Worm (Caenorhabditis elegans): ENCODE data around the gene set-20.

set-20 gene

ce11 chrX:5686065-5686464, at the start of gene set-20:
Gene set-20 (minus strand): TSS chrX:5686158.
- no peak for TF ChIP-seq ceh-36 (tag; optimal IDR thresholded peaks at IDR 0.05)
- no peak for TF ChIP-seq tbx-11 (GFP tag; IDR thresholded peaks at IDR 0.05)
- TF ChIP-seq ceh-13 (GFP tag; optimal IDR thresholded peaks at IDR 0.05) = no peak
- TF ChIP-seq hmbx-1 (tag; optimal IDR thresholded peaks at IDR 0.05) = no peak
- TF ChIP-seq sea-1 (GFP tag; conservative IDR thresholded peaks at IDR 0.05) = peak; percentile 63; the same call in 1 of the 2 replicates
- peak; percentile 7 for TF ChIP-seq aly-1 (tag; optimal IDR thresholded peaks at IDR 0.05)
- TF ChIP-seq hnd-1 (tag; optimal IDR thresholded peaks at IDR 0.05) = no peak
- TF ChIP-seq hmg-4 (GFP tag; optimal IDR thresholded peaks at IDR 0.05) = peak; percentile 93
- TF ChIP-seq scrt-1 (GFP tag; IDR thresholded peaks at IDR 0.05) = no peak
- TF ChIP-seq ets-7 (tag; optimal IDR thresholded peaks at IDR 0.05) = no peak
- TF ChIP-seq tbx-37 (GFP tag; conservative IDR thresholded peaks at IDR 0.05) = no peak
- TF ChIP-seq ama-1 (optimal IDR thresholded peaks at IDR 0.05) = no peak
- no peak for TF ChIP-seq tra-4 (tag; optimal IDR thresholded peaks at IDR 0.05)
- TF ChIP-seq pes-1 (GFP tag; IDR thresholded peaks at IDR 0.05) = no peak
- TF ChIP-seq B0310.2 (tag; optimal IDR thresholded peaks at IDR 0.05) = no peak
- peak; percentile 91 for TF ChIP-seq F13C5.2 (tag; optimal IDR thresholded peaks at IDR 0.05)
- no peak for TF ChIP-seq flt-1 (GFP tag; IDR thresholded peaks at IDR 0.05)

ce11 chrX:5733728-5734252, 47.8 kb upstream of the set-20 start, which contains the start of gene rgs-6:
Gene rgs-6 (minus strand): TSS chrX:5733778.
- no peak for TF ChIP-seq B0310.2 (tag; optimal IDR thresholded peaks at IDR 0.05)
- TF ChIP-seq tra-4 (tag; optimal IDR thresholded peaks at IDR 0.05) = no peak
- no peak for TF ChIP-seq ceh-13 (GFP tag; optimal IDR thresholded peaks at IDR 0.05)
- no peak for TF ChIP-seq tbx-11 (GFP tag; IDR thresholded peaks at IDR 0.05)
- no peak for TF ChIP-seq hmbx-1 (tag; optimal IDR thresholded peaks at IDR 0.05)
- no peak for TF ChIP-seq tbx-37 (GFP tag; conservative IDR thresholded peaks at IDR 0.05)
- no peak for TF ChIP-seq F13C5.2 (tag; optimal IDR thresholded peaks at IDR 0.05)
- TF ChIP-seq hnd-1 (tag; optimal IDR thresholded peaks at IDR 0.05) = no peak

ce11 chrX:5728956-5729467, 43.1 kb upstream of the set-20 start:
- TF ChIP-seq ama-1 (optimal IDR thresholded peaks at IDR 0.05) (no peak), F13C5.2 (tag; optimal IDR thresholded peaks at IDR 0.05) (peak; percentile 31), hmg-4 (GFP tag; optimal IDR thresholded peaks at IDR 0.05) (no peak), tbx-37 (GFP tag; conservative IDR thresholded peaks at IDR 0.05) (no peak)

ce11 chrX:5726160-5726559, 40.2 kb upstream of the set-20 start:
- TF ChIP-seq tbx-37 (GFP tag; conservative IDR thresholded peaks at IDR 0.05) = no peak
- no peak for TF ChIP-seq sea-1 (GFP tag; conservative IDR thresholded peaks at IDR 0.05)
- no peak for TF ChIP-seq hmbx-1 (tag; optimal IDR thresholded peaks at IDR 0.05)
- TF ChIP-seq tbx-11 (GFP tag; IDR thresholded peaks at IDR 0.05) = no peak
- no peak for TF ChIP-seq aly-1 (tag; optimal IDR thresholded peaks at IDR 0.05)
- no peak for TF ChIP-seq F13C5.2 (tag; optimal IDR thresholded peaks at IDR 0.05)
- TF ChIP-seq tra-4 (tag; optimal IDR thresholded peaks at IDR 0.05) = no peak
- no peak for TF ChIP-seq flt-1 (GFP tag; IDR thresholded peaks at IDR 0.05)
- TF ChIP-seq B0310.2 (tag; optimal IDR thresholded peaks at IDR 0.05) = no peak
- TF ChIP-seq pes-1 (GFP tag; IDR thresholded peaks at IDR 0.05) = no peak
- no peak for TF ChIP-seq ceh-13 (GFP tag; optimal IDR thresholded peaks at IDR 0.05)
- no peak for TF ChIP-seq scrt-1 (GFP tag; IDR thresholded peaks at IDR 0.05)
- no peak for TF ChIP-seq ets-7 (tag; optimal IDR thresholded peaks at IDR 0.05)
- no peak for TF ChIP-seq hnd-1 (tag; optimal IDR thresholded peaks at IDR 0.05)
- TF ChIP-seq hmg-4 (GFP tag; optimal IDR thresholded peaks at IDR 0.05) = no peak
- TF ChIP-seq ceh-36 (tag; optimal IDR thresholded peaks at IDR 0.05) = no peak

- TF ChIP-seq aly-1 (tag; optimal IDR thresholded peaks at IDR 0.05) (no peak), F13C5.2 (tag; optimal IDR thresholded peaks at IDR 0.05) (no peak), tbx-11 (GFP tag; IDR thresholded peaks at IDR 0.05) (no peak), ceh-13 (GFP tag; optimal IDR thresholded peaks at IDR 0.05) (no peak), ets-7 (tag; optimal IDR thresholded peaks at IDR 0.05) (no peak), pes-1 (GFP tag; IDR thresholded peaks at IDR 0.05) (no peak), hmbx-1 (tag; optimal IDR thresholded peaks at IDR 0.05) (no peak), ama-1 (optimal IDR thresholded peaks at IDR 0.05) (no peak), hmg-4 (GFP tag; optimal IDR thresholded peaks at IDR 0.05) (no peak), ceh-36 (tag; optimal IDR thresholded peaks at IDR 0.05) (no peak), tbx-37 (GFP tag; conservative IDR thresholded peaks at IDR 0.05) (no peak), B0310.2 (tag; optimal IDR thresholded peaks at IDR 0.05) (no peak), flt-1 (GFP tag; IDR thresholded peaks at IDR 0.05) (no peak), sea-1 (GFP tag; conservative IDR thresholded peaks at IDR 0.05) (no peak), tra-4 (tag; optimal IDR thresholded peaks at IDR 0.05) (no peak), hnd-1 (tag; optimal IDR thresholded peaks at IDR 0.05) (no peak), scrt-1 (GFP tag; IDR thresholded peaks at IDR 0.05) (no peak)
Measured at ce11 chrX:5724544-5724943, 38.6 kb upstream of the set-20 start.

DNA sequence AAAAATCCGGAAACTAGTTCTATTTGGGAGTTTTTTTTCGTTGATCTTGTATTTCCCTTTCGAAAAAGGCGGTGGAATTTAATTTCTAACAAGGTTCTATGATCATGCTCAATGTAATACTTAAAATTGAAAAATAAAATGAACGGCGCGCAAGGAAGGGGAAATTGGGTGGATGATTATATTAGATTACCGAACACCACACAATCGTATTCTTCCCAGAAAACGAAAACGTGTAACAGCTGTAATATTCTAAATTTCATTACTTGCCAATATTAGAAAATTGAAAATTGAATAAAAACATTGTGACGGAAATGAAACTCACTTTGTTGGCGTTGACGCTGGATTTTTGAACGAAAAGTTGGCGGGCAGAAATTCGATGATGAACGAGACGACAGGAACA, 37.8 kb upstream of the set-20 start:
- TF ChIP-seq F13C5.2 (tag; optimal IDR thresholded peaks at IDR 0.05) = no peak
- TF ChIP-seq aly-1 (tag; optimal IDR thresholded peaks at IDR 0.05) = no peak
- TF ChIP-seq hmg-4 (GFP tag; optimal IDR thresholded peaks at IDR 0.05) = no peak
- TF ChIP-seq hmbx-1 (tag; optimal IDR thresholded peaks at IDR 0.05) = no peak
- TF ChIP-seq sea-1 (GFP tag; conservative IDR thresholded peaks at IDR 0.05) = no peak
- TF ChIP-seq ceh-36 (tag; optimal IDR thresholded peaks at IDR 0.05) = no peak
- no peak for TF ChIP-seq pes-1 (GFP tag; IDR thresholded peaks at IDR 0.05)
- TF ChIP-seq B0310.2 (tag; optimal IDR thresholded peaks at IDR 0.05) = no peak
- TF ChIP-seq ceh-13 (GFP tag; optimal IDR thresholded peaks at IDR 0.05) = no peak
- TF ChIP-seq tbx-37 (GFP tag; conservative IDR thresholded peaks at IDR 0.05) = no peak
- no peak for TF ChIP-seq hnd-1 (tag; optimal IDR thresholded peaks at IDR 0.05)
- TF ChIP-seq tra-4 (tag; optimal IDR thresholded peaks at IDR 0.05) = no peak
- TF ChIP-seq flt-1 (GFP tag; IDR thresholded peaks at IDR 0.05) = no peak
- no peak for TF ChIP-seq ets-7 (tag; optimal IDR thresholded peaks at IDR 0.05)
- TF ChIP-seq ama-1 (optimal IDR thresholded peaks at IDR 0.05) = no peak
- TF ChIP-seq scrt-1 (GFP tag; IDR thresholded peaks at IDR 0.05) = no peak

- TF ChIP-seq pes-1 (GFP tag; IDR thresholded peaks at IDR 0.05) = no peak
- no peak for TF ChIP-seq B0310.2 (tag; optimal IDR thresholded peaks at IDR 0.05)
- TF ChIP-seq sea-1 (GFP tag; conservative IDR thresholded peaks at IDR 0.05) = no peak
- no peak for TF ChIP-seq aly-1 (tag; optimal IDR thresholded peaks at IDR 0.05)
- no peak for TF ChIP-seq scrt-1 (GFP tag; IDR thresholded peaks at IDR 0.05)
- no peak for TF ChIP-seq tbx-37 (GFP tag; conservative IDR thresholded peaks at IDR 0.05)
- no peak for TF ChIP-seq ceh-13 (GFP tag; optimal IDR thresholded peaks at IDR 0.05)
- no peak for TF ChIP-seq tra-4 (tag; optimal IDR thresholded peaks at IDR 0.05)
- no peak for TF ChIP-seq ceh-36 (tag; optimal IDR thresholded peaks at IDR 0.05)
- no peak for TF ChIP-seq F13C5.2 (tag; optimal IDR thresholded peaks at IDR 0.05)
- TF ChIP-seq flt-1 (GFP tag; IDR thresholded peaks at IDR 0.05) = no peak
- no peak for TF ChIP-seq tbx-11 (GFP tag; IDR thresholded peaks at IDR 0.05)
- no peak for TF ChIP-seq hmg-4 (GFP tag; optimal IDR thresholded peaks at IDR 0.05)
- no peak for TF ChIP-seq hnd-1 (tag; optimal IDR thresholded peaks at IDR 0.05)
- TF ChIP-seq ets-7 (tag; optimal IDR thresholded peaks at IDR 0.05) = no peak
- TF ChIP-seq hmbx-1 (tag; optimal IDR thresholded peaks at IDR 0.05) = no peak
- no peak for TF ChIP-seq ama-1 (optimal IDR thresholded peaks at IDR 0.05)
Measured at ce11 chrX:5720929-5721328, 35.0 kb upstream of the set-20 start.

Data from whole organism, early embryonic.